Worm (Caenorhabditis elegans) whole organism, L4 larva: ENCODE data around the gene F23H11.2.

Source experiments
- R02D3.7 ChIP-seq: fragments of 150-350 bp; sonication (generic microtip); optimal IDR thresholded peaks from 3 replicates; lab custom pipeline; 2014; ENCODE audit warnings: missing biosample characterization, missing genetic modification characterization
- aly-2 ChIP-seq: sonication (generic microtip); optimal IDR thresholded peaks from 2 replicates; lab custom pipeline; 2018; ENCODE audit warnings: missing biosample characterization, missing genetic modification characterization
- ceh-20 ChIP-seq: fragments of 200-800 bp; sonication (Bioruptor generic); IDR thresholded peaks from 2 replicates; pipeline ENCODE4 v1.3.6; 2022; ENCODE audit warnings: missing genetic modification reagents, missing genetic modification characterization, missing compliant biosample characterization
- ces-1 ChIP-seq: fragments of 150-350 bp; sonication (generic microtip); optimal IDR thresholded peaks from 4 replicates; lab custom pipeline; 2014; ENCODE audit warnings: missing biosample characterization, missing genetic modification reagents, missing genetic modification characterization
- lim-7 ChIP-seq: fragments of 200-800 bp; sonication (Bioruptor generic); IDR thresholded peaks from 2 replicates; pipeline ENCODE4 v1.3.6; 2022; ENCODE audit warnings: missing genetic modification characterization, missing compliant biosample characterization
- mxl-3 ChIP-seq: fragments of 200-800 bp; sonication (Bioruptor generic); optimal IDR thresholded peaks from 2 replicates; lab custom pipeline; 2018; ENCODE audit warnings: mild to moderate bottlenecking, missing genetic modification characterization, missing compliant biosample characterization
- nhr-11 ChIP-seq: fragments of 150-350 bp; optimal IDR thresholded peaks from 2 replicates; lab custom pipeline; 2014; ENCODE audit warnings: missing biosample characterization, missing genetic modification characterization
- nhr-41 ChIP-seq: fragments of 200-800 bp; sonication (Bioruptor generic); IDR thresholded peaks from 2 replicates; pipeline ENCODE4 v1.3.6; 2022; ENCODE audit warnings: missing genetic modification reagents, missing genetic modification characterization, missing compliant biosample characterization
- nhr-76 ChIP-seq: fragments of 150-350 bp; optimal IDR thresholded peaks from 2 replicates; lab custom pipeline; 2014; ENCODE audit warnings: missing biosample characterization, missing genetic modification characterization
- nhr-77 ChIP-seq: fragments of 150-350 bp; optimal IDR thresholded peaks from 2 replicates; lab custom pipeline; 2014; ENCODE audit warnings: missing biosample characterization, missing genetic modification characterization
- pqm-1 ChIP-seq: sonication (generic microtip); optimal IDR thresholded peaks from 2 replicates; lab custom pipeline; 2017; ENCODE audit warnings: missing biosample characterization, missing genetic modification characterization
- skn-1 ChIP-seq: fragments of 150-350 bp; optimal IDR thresholded peaks from 2 replicates; lab custom pipeline; 2014; ENCODE audit warnings: missing biosample characterization, missing genetic modification characterization
- snpc-4 ChIP-seq: fragments of 150-350 bp; optimal IDR thresholded peaks from 2 replicates; lab custom pipeline; 2014; ENCODE audit warnings: missing biosample characterization, missing genetic modification characterization

DNA sequence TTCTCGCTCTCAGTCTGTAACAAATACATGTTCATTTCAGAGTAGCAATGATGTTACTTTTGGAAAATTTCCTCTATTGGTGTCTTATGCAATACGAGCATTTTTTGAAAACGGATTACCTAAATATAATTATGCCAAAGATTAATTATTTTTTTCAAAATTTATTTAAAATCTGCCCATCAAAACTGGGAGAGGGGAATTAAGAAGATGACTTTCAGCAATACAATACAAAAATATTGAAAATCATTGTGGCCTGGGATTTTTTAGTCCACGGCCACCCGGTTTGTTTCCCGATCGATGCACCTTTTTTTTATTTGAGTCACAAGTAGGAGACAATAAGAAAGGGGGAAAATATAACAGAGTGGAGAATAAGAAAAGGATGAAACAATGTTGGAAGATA lies 42.4 kb downstream of the F23H11.2 start, which contains the start of gene fbxa-56:
- TF ChIP-seq nhr-76 (tag; lab: Kevin White, UChicago) (no peak), skn-1 (no peak), ceh-20 (GFP tag; lab: Robert Waterston, UW) (no peak), R02D3.7 (tag; lab: Kevin White, UChicago) (no peak), aly-2 (tag; lab: Kevin White, UChicago) (no peak), ces-1 (GFP tag; lab: Kevin White, UChicago) (no peak), mxl-3 (no peak), nhr-41 (GFP tag; lab: Robert Waterston, UW) (no peak), pqm-1 (tag; lab: Kevin White, UChicago) (no peak), nhr-77 (no peak), nhr-11 (tag; lab: Kevin White, UChicago) (no peak), lim-7 (GFP tag; lab: Robert Waterston, UW) (no peak), snpc-4 (tag; lab: Kevin White, UChicago) (no peak)
